Worm (Caenorhabditis elegans) whole organism, L3 larva: ENCODE measurements around the gene algn-11.
A peak's percentile ranks its signal among the peaks of the same experiment; 100 is the strongest.

ENCODE experiments used
- aly-2 ChIP-seq: fragments of 150-350 bp; optimal IDR thresholded peaks from 2 replicates; lab custom pipeline; 2014; ENCODE audit warnings: missing biosample characterization, missing genetic modification characterization
- ama-1 ChIP-seq: fragments of 150-350 bp; optimal IDR thresholded peaks from 2 replicates; lab custom pipeline; 2018
- ceh-16 ChIP-seq: sonication (generic microtip); optimal IDR thresholded peaks from 2 replicates; lab custom pipeline; 2017; ENCODE audit warnings: missing biosample characterization, missing genetic modification characterization
- daf-12 ChIP-seq: fragments of 150-350 bp; optimal IDR thresholded peaks from 2 replicates; lab custom pipeline; 2014; ENCODE audit warnings: missing biosample characterization, missing genetic modification reagents, missing genetic modification characterization
- egl-27 ChIP-seq: sonication (generic microtip); optimal IDR thresholded peaks from 4 replicates; lab custom pipeline; 2017; ENCODE audit warnings: missing biosample characterization, missing genetic modification reagents, missing genetic modification characterization
- fkh-10 ChIP-seq: sonication (generic microtip); optimal IDR thresholded peaks from 2 replicates; lab custom pipeline; 2017; ENCODE audit warnings: missing biosample characterization, missing genetic modification reagents, missing genetic modification characterization
- jun-1 ChIP-seq: fragments of 150-350 bp; optimal IDR thresholded peaks from 2 replicates; lab custom pipeline; 2014; ENCODE audit warnings: missing biosample characterization, missing genetic modification reagents, missing genetic modification characterization
- lin-15B ChIP-seq: fragments of 150-350 bp; optimal IDR thresholded peaks from 2 replicates; lab custom pipeline; 2014; ENCODE audit warnings: missing biosample characterization, missing genetic modification characterization
- lsy-12 ChIP-seq: sonication (generic microtip); optimal IDR thresholded peaks from 2 replicates; lab custom pipeline; 2016; ENCODE audit warnings: mild to moderate bottlenecking, missing genetic modification characterization, missing compliant biosample characterization
- mdl-1 ChIP-seq: fragments of 150-350 bp; optimal IDR thresholded peaks from 2 replicates; lab custom pipeline; 2014; ENCODE audit warnings: missing biosample characterization, missing genetic modification characterization
- nhr-25 ChIP-seq: sonication (generic microtip); optimal IDR thresholded peaks from 2 replicates; lab custom pipeline; 2017; ENCODE audit warnings: missing biosample characterization, missing genetic modification characterization
- pqm-1 ChIP-seq: fragments of 150-350 bp; optimal IDR thresholded peaks from 2 replicates; lab custom pipeline; 2017; ENCODE audit warnings: missing biosample characterization, missing genetic modification characterization, inconsistent platforms
- snpc-4 ChIP-seq: fragments of 150-350 bp; optimal IDR thresholded peaks from 2 replicates; lab custom pipeline; 2014; ENCODE audit warnings: missing biosample characterization, missing genetic modification characterization
- unc-39 ChIP-seq: sonication (generic microtip); optimal IDR thresholded peaks from 4 replicates; lab custom pipeline; 2017; ENCODE audit warnings: missing biosample characterization, missing genetic modification characterization

ce11 chrIII:7319390-7319789 is 29.0 kb upstream of the algn-11 start, which contains the start of gene F56C9.8:
- TF ChIP-seq lsy-12 (no peak), daf-12 (no peak), fkh-10 (GFP tag; lab: Kevin White, UChicago) (no peak), snpc-4 (no peak), nhr-25 (no peak), aly-2 (tag; lab: Kevin White, UChicago) (no peak), egl-27 (tag; lab: Kevin White, UChicago) (no peak), mdl-1 (tag; lab: Kevin White, UChicago) (no peak), lin-15B (tag; lab: Kevin White, UChicago) (no peak), ama-1 (lab: Kevin White, UChicago) (no peak), ceh-16 (tag; lab: Kevin White, UChicago) (no peak), jun-1 (no peak), pqm-1 (tag; lab: Kevin White, UChicago) (peak; percentile 69), unc-39 (no peak)
